Worm (Caenorhabditis elegans) whole organism, young adult: ENCODE results near the gene R144.13.

Experiments used
- D2030.7 ChIP-seq: fragments of 200-800 bp; sonication (Bioruptor generic); IDR thresholded peaks from 2 replicates; pipeline ENCODE4 v1.3.6; 2022; ENCODE audit warnings: missing genetic modification reagents, missing genetic modification characterization, missing compliant biosample characterization
- F10E7.11 ChIP-seq: sonication (generic microtip); optimal IDR thresholded peaks from 2 replicates; lab custom pipeline; 2017; ENCODE audit warnings: mild to moderate bottlenecking, missing genetic modification characterization, moderate library complexity, missing compliant biosample characterization
- F23B12.7 ChIP-seq: sonication (generic microtip); optimal IDR thresholded peaks from 2 replicates; lab custom pipeline; 2017; ENCODE audit warnings: missing genetic modification characterization, mild to moderate bottlenecking, missing compliant biosample characterization, antibody characterized with exemption, moderate library complexity; ENCODE audit not compliant: insufficient read depth
- F52B5.7 ChIP-seq: sonication (generic microtip); optimal IDR thresholded peaks from 2 replicates; lab custom pipeline; 2016; ENCODE audit warnings: mild to moderate bottlenecking, missing genetic modification characterization, missing compliant biosample characterization
- Y53G8AR.9 ChIP-seq: fragments of 200-800 bp; sonication (Bioruptor generic); conservative IDR thresholded peaks from 2 replicates; pipeline ENCODE4 v1.3.6; 2022; ENCODE audit warnings: missing genetic modification reagents, missing genetic modification characterization, missing compliant biosample characterization
- ZK185.1 ChIP-seq: sonication (generic microtip); optimal IDR thresholded peaks from 2 replicates; lab custom pipeline; 2016; ENCODE audit warnings: mild to moderate bottlenecking, missing genetic modification characterization, missing compliant biosample characterization; ENCODE audit not compliant: poor library complexity, severe bottlenecking
- aptf-3 ChIP-seq: fragments of 200-800 bp; sonication (Bioruptor generic); IDR thresholded peaks from 2 replicates; pipeline ENCODE4 v1.3.6; 2022; ENCODE audit warnings: missing genetic modification characterization, missing compliant biosample characterization
- atf-7 ChIP-seq: sonication (generic microtip); optimal IDR thresholded peaks from 2 replicates; lab custom pipeline; 2017; ENCODE audit warnings: mild to moderate bottlenecking, missing genetic modification characterization, missing compliant biosample characterization
- athp-1 ChIP-seq: sonication (generic microtip); optimal IDR thresholded peaks from 2 replicates; lab custom pipeline; 2017; ENCODE audit warnings: mild to moderate bottlenecking, missing genetic modification characterization, missing compliant biosample characterization
- cebp-1 ChIP-seq, 2 experiments: fragments of 200-800 bp in 1 of 2; sonication (Bioruptor generic) in 1 of 2; sonication (generic microtip) in 1 of 2; IDR thresholded peaks in 1 of 2; optimal IDR thresholded peaks in 1 of 2; 2 replicates each; pipeline versions ENCODE4 v1.3.6 to Lab custom; 2017 to 2022; ENCODE audit warnings: missing compliant biosample characterization in 2 of 2, missing genetic modification characterization in 2 of 2, mild to moderate bottlenecking in 1 of 2, missing genetic modification reagents in 1 of 2, moderate library complexity in 1 of 2
- cebp-2 ChIP-seq: fragments of 200-800 bp; sonication (Bioruptor generic); IDR thresholded peaks from 2 replicates; pipeline ENCODE4 v1.3.6; 2022; ENCODE audit warnings: missing genetic modification characterization, missing compliant biosample characterization
- ceh-27 ChIP-seq: fragments of 200-800 bp; sonication (Bioruptor generic); optimal IDR thresholded peaks from 2 replicates; lab custom pipeline; 2018; ENCODE audit warnings: mild to moderate bottlenecking, missing genetic modification characterization, moderate library complexity, missing compliant biosample characterization
- dpff-1 ChIP-seq: sonication (generic microtip); optimal IDR thresholded peaks from 2 replicates; lab custom pipeline; 2017; ENCODE audit warnings: mild to moderate bottlenecking, missing genetic modification characterization, missing compliant biosample characterization
- efl-1 ChIP-seq: fragments of 150-350 bp; optimal IDR thresholded peaks from 2 replicates; lab custom pipeline; 2014; ENCODE audit warnings: missing biosample characterization, missing genetic modification reagents, missing genetic modification characterization
- hmg-1.2 ChIP-seq: fragments of 200-800 bp; sonication (Bioruptor generic); IDR thresholded peaks from 2 replicates; pipeline ENCODE4 v1.3.6; 2022; ENCODE audit warnings: missing genetic modification reagents, missing genetic modification characterization, missing compliant biosample characterization
- hmg-20 ChIP-seq: fragments of 200-800 bp; sonication (Bioruptor generic); IDR thresholded peaks from 2 replicates; pipeline ENCODE4 v1.3.6; 2022; ENCODE audit warnings: missing genetic modification reagents, missing genetic modification characterization, missing compliant biosample characterization
- hsf-1 ChIP-seq: fragments of 200-800 bp; sonication (Bioruptor generic); IDR thresholded peaks from 2 replicates; pipeline ENCODE4 v1.3.6; 2022; ENCODE audit warnings: missing genetic modification reagents, missing genetic modification characterization, missing compliant biosample characterization
- let-526 ChIP-seq: fragments of 200-800 bp; sonication (Bioruptor generic); IDR thresholded peaks from 2 replicates; pipeline ENCODE4 v1.3.6; 2022; ENCODE audit warnings: missing genetic modification reagents, missing genetic modification characterization, missing compliant biosample characterization
- let-607 ChIP-seq, 2 experiments: fragments of 200-800 bp in 1 of 2; sonication (Bioruptor generic) in 1 of 2; sonication (generic microtip) in 1 of 2; optimal IDR thresholded peaks; 2 replicates each; lab custom pipeline; 2016 to 2018; ENCODE audit warnings: mild to moderate bottlenecking in 2 of 2, missing compliant biosample characterization in 2 of 2, missing genetic modification characterization in 2 of 2, moderate library complexity in 2 of 2, missing genotype in 1 of 2
- lin-26 ChIP-seq: fragments of 200-800 bp; sonication (Bioruptor generic); IDR thresholded peaks from 2 replicates; pipeline ENCODE4 v1.3.6; 2022; ENCODE audit warnings: missing genetic modification reagents, missing genetic modification characterization, missing compliant biosample characterization
- lin-35 ChIP-seq, 3 experiments: fragments of 150-350 bp in 2 of 3; sonication (generic microtip) in 1 of 3; optimal IDR thresholded peaks; 2 replicates each; lab custom pipeline; 2014 to 2018; ENCODE audit warnings: missing biosample characterization in 3 of 3, missing genetic modification characterization in 3 of 3, missing genetic modification reagents in 3 of 3
- lsl-1 ChIP-seq: fragments of 200-800 bp; sonication (Bioruptor generic); optimal IDR thresholded peaks from 2 replicates; lab custom pipeline; 2018; ENCODE audit warnings: mild to moderate bottlenecking, missing genetic modification characterization, moderate library complexity, missing compliant biosample characterization
- madf-3 ChIP-seq: fragments of 200-800 bp; sonication (Bioruptor generic); IDR thresholded peaks from 2 replicates; pipeline ENCODE4 v1.3.6; 2022; ENCODE audit warnings: missing genetic modification reagents, missing genetic modification characterization, missing compliant biosample characterization
- madf-6 ChIP-seq: fragments of 200-800 bp; sonication (Bioruptor generic); IDR thresholded peaks from 2 replicates; pipeline ENCODE4 v1.3.6; 2022; ENCODE audit warnings: missing genetic modification reagents, missing genetic modification characterization, missing compliant biosample characterization
- mcd-1 ChIP-seq: fragments of 200-800 bp; sonication (Bioruptor generic); IDR thresholded peaks from 2 replicates; pipeline ENCODE4 v1.3.6; 2022; ENCODE audit warnings: missing genetic modification reagents, missing genetic modification characterization, missing compliant biosample characterization
- mes-4 ChIP-seq: sonication (generic microtip); optimal IDR thresholded peaks from 2 replicates; lab custom pipeline; 2016; ENCODE audit warnings: missing genotype, missing genetic modification characterization, missing compliant biosample characterization
- nhr-120 ChIP-seq: fragments of 200-800 bp; sonication (Bioruptor generic); IDR thresholded peaks from 2 replicates; pipeline ENCODE4 v1.3.6; 2022; ENCODE audit warnings: missing genetic modification characterization, missing compliant biosample characterization
- nhr-90 ChIP-seq: sonication (generic microtip); optimal IDR thresholded peaks from 2 replicates; lab custom pipeline; 2016; ENCODE audit warnings: missing genotype, mild to moderate bottlenecking, missing genetic modification characterization, missing compliant biosample characterization
- pbrm-1 ChIP-seq: fragments of 200-800 bp; sonication (Bioruptor generic); IDR thresholded peaks from 2 replicates; pipeline ENCODE4 v1.3.6; 2022; ENCODE audit warnings: missing genetic modification reagents, missing genetic modification characterization, missing compliant biosample characterization
- rcor-1 ChIP-seq: fragments of 200-800 bp; sonication (Bioruptor generic); IDR thresholded peaks from 2 replicates; pipeline ENCODE4 v1.3.6; 2022; ENCODE audit warnings: missing genetic modification reagents, missing genetic modification characterization, missing compliant biosample characterization
- sea-2 ChIP-seq: fragments of 200-800 bp; sonication (Bioruptor generic); IDR thresholded peaks from 2 replicates; pipeline ENCODE4 v1.3.6; 2022; ENCODE audit warnings: missing genetic modification characterization, missing compliant biosample characterization
- snpc-1.1 ChIP-seq: sonication (generic microtip); optimal IDR thresholded peaks from 2 replicates; lab custom pipeline; 2017; ENCODE audit warnings: missing genetic modification characterization, mild to moderate bottlenecking, missing compliant biosample characterization, antibody characterized with exemption, moderate library complexity, missing genotype, missing genetic modification reagents; ENCODE audit not compliant: insufficient read depth
- sptf-2 ChIP-seq: fragments of 200-800 bp; sonication (Bioruptor generic); optimal IDR thresholded peaks from 2 replicates; lab custom pipeline; 2018; ENCODE audit warnings: mild to moderate bottlenecking, missing genetic modification characterization, missing compliant biosample characterization
- tbp1 ChIP-seq: fragments of 200-800 bp; sonication (Bioruptor generic); optimal IDR thresholded peaks from 2 replicates; lab custom pipeline; 2018; ENCODE audit warnings: mild to moderate bottlenecking, missing genetic modification characterization, missing compliant biosample characterization
- tlf-1 ChIP-seq: fragments of 200-800 bp; sonication (Bioruptor generic); optimal IDR thresholded peaks from 2 replicates; lab custom pipeline; 2018; ENCODE audit warnings: mild to moderate bottlenecking, missing genetic modification characterization, missing compliant biosample characterization
- unc-62 ChIP-seq: fragments of 150-350 bp; optimal IDR thresholded peaks from 2 replicates; lab custom pipeline; 2014; ENCODE audit warnings: missing biosample characterization, missing genetic modification reagents, missing genetic modification characterization
- xnd-1 ChIP-seq: sonication (generic microtip); optimal IDR thresholded peaks from 2 replicates; lab custom pipeline; 2016; ENCODE audit warnings: missing genotype, missing genetic modification reagents, missing genetic modification characterization, missing compliant biosample characterization
- zim-3 ChIP-seq: sonication (generic microtip); optimal IDR thresholded peaks from 2 replicates; lab custom pipeline; 2017; ENCODE audit warnings: mild to moderate bottlenecking, missing genetic modification characterization, moderate library complexity, missing compliant biosample characterization
- ztf-26 ChIP-seq: sonication (generic microtip); optimal IDR thresholded peaks from 2 replicates; lab custom pipeline; 2017; ENCODE audit warnings: missing genetic modification characterization, missing compliant biosample characterization

The R144.13 gene

ce11 chrIII:5025136-5025629, 2.1 kb downstream of the R144.13 start (continued):
- TF ChIP-seq xnd-1 (tag; lab: Kevin White, UChicago) (no peak), nhr-90 (tag; lab: Kevin White, UChicago) (peak; percentile 45), unc-62 (no peak), Y53G8AR.9 (GFP tag; lab: Robert Waterston, UW) (0 out of 2 replicates have a peak, but pooled peaks have one; percentile 75), nhr-120 (GFP tag; lab: Robert Waterston, UW) (0 out of 2 replicates have a peak, but pooled peaks have one; percentile 4), tlf-1 (peak; percentile 67), tbp1 (GFP tag; lab: Kevin White, UChicago) (peak; percentile 48), sptf-2 (GFP tag; lab: Kevin White, UChicago) (no peak)
- TF ChIP-seq, all 124 proteins: peak for 53

- TF ChIP-seq mcd-1 (no peak), cebp-1 (GFP tag; IDR thresholded peaks at IDR 0.05; lab: Robert Waterston, UW) (no peak), cebp-1 (tag; optimal IDR thresholded peaks at IDR 0.05; lab: Kevin White, UChicago) (peak; percentile 64), snpc-1.1 (tag; lab: Kevin White, UChicago) (no peak), athp-1 (no peak), sptf-2 (GFP tag; lab: Kevin White, UChicago) (no peak), ZK185.1 (no peak), rcor-1 (GFP tag; lab: Robert Waterston, UW) (no peak)
These were observed 3.3 kb downstream of the R144.13 start for ce11 chrIII:5026366-5026765.

- TF ChIP-seq ztf-26, result no peak
- TF ChIP-seq hmg-20 (GFP tag; lab: Robert Waterston, UW), result 0 out of 2 replicates have a peak, but pooled peaks have one; percentile 14
- no peak for TF ChIP-seq tbp1 (GFP tag; lab: Kevin White, UChicago)
- peak; percentile 22 for TF ChIP-seq atf-7 (tag; lab: Kevin White, UChicago)
- TF ChIP-seq hmg-1.2 (GFP tag; lab: Robert Waterston, UW), result 0 out of 2 replicates have a peak, but pooled peaks have one; percentile 3
These were observed 4.2 kb downstream of the R144.13 start for ce11 chrIII:5027219-5027618.

ce11 chrIII:5030629-5031028, 7.6 kb downstream of the R144.13 start, which contains the start of gene klp-6:
Gene klp-6 (plus strand): TSS chrIII:5030929.
- TF ChIP-seq madf-6 (GFP tag; lab: Robert Waterston, UW), result no peak
- no peak for TF ChIP-seq hsf-1 (GFP tag; lab: Robert Waterston, UW)
- no peak for TF ChIP-seq F52B5.7 (tag; lab: Kevin White, UChicago)
- no peak for TF ChIP-seq F23B12.7
- no peak for TF ChIP-seq lin-35 (GFP tag; optimal IDR thresholded peaks at IDR 0.05; lab: Kevin White, UChicago)
- TF ChIP-seq efl-1 (GFP tag; lab: Kevin White, UChicago), result no peak

- peak; percentile 67 for TF ChIP-seq F10E7.11 (tag; lab: Kevin White, UChicago)
- peak; percentile 59; the same call in 1 of the 2 replicates for TF ChIP-seq let-526 (GFP tag; lab: Robert Waterston, UW)
- peak; percentile 79; the same call in 1 of the 2 replicates for TF ChIP-seq aptf-3
- peak; percentile 34; the same call in 1 of the 2 replicates for TF ChIP-seq cebp-2
- peak; percentile 90 for TF ChIP-seq D2030.7 (GFP tag; lab: Robert Waterston, UW)
- peak; percentile 91 for TF ChIP-seq lin-26 (GFP tag; lab: Robert Waterston, UW)
- TF ChIP-seq ceh-27 (GFP tag; lab: Kevin White, UChicago), result peak; percentile 70
- peak; percentile 1 for TF ChIP-seq zim-3 (tag; lab: Kevin White, UChicago)
- TF ChIP-seq mcd-1, result peak; percentile 84
- peak; percentile 55 for TF ChIP-seq lsl-1 (GFP tag; lab: Kevin White, UChicago)
- TF ChIP-seq nhr-90 (tag; lab: Kevin White, UChicago), result peak; percentile 70
- peak; percentile 54 for TF ChIP-seq mes-4 (tag; lab: Kevin White, UChicago)
- peak; percentile 83 for TF ChIP-seq F52B5.7 (tag; lab: Kevin White, UChicago)
- TF ChIP-seq madf-3 (GFP tag; lab: Robert Waterston, UW), result peak; percentile 62; the same call in 1 of the 2 replicates
- TF ChIP-seq sea-2 (GFP tag; lab: Robert Waterston, UW), result peak; percentile 84
- TF ChIP-seq dpff-1 (tag; lab: Kevin White, UChicago), result peak; percentile 2
- peak; percentile 87 for TF ChIP-seq pbrm-1 (GFP tag; lab: Robert Waterston, UW)
- TF ChIP-seq F23B12.7, result peak; percentile 19
- TF ChIP-seq let-607 (tag; optimal IDR thresholded peaks at IDR 0.05; lab: Kevin White, UChicago), result peak in 1 of 2 experiments; percentile 59
- TF ChIP-seq hsf-1 (GFP tag; lab: Robert Waterston, UW), result 0 out of 2 replicates have a peak, but pooled peaks have one; percentile 55
These were observed 8.3 kb downstream of the R144.13 start for ce11 chrIII:5031375-5031836.
